Worm (Caenorhabditis elegans) whole organism, late embryonic: ENCODE results near the gene pals-30.

ENCODE experiments used
- ahr-1 ChIP-seq: sonication (generic microtip); optimal IDR thresholded peaks from 2 replicates; lab custom pipeline; 2016; ENCODE audit warnings: missing genetic modification characterization, missing compliant biosample characterization
- ama-1 ChIP-seq: fragments of 150-350 bp; optimal IDR thresholded peaks from 2 replicates; lab custom pipeline; 2014
- ets-4 ChIP-seq: sonication (generic microtip); optimal IDR thresholded peaks from 2 replicates; lab custom pipeline; 2016; ENCODE audit warnings: missing genetic modification characterization, missing compliant biosample characterization
- fkh-10 ChIP-seq: fragments of 150-350 bp; optimal IDR thresholded peaks from 2 replicates; lab custom pipeline; 2014; ENCODE audit warnings: missing biosample characterization, missing genetic modification reagents, missing genetic modification characterization
- fkh-6 ChIP-seq: sonication (generic microtip); optimal IDR thresholded peaks from 2 replicates; lab custom pipeline; 2016; ENCODE audit warnings: missing genetic modification characterization, missing compliant biosample characterization
- hlh-8 ChIP-seq: sonication (generic microtip); optimal IDR thresholded peaks from 2 replicates; lab custom pipeline; 2016; ENCODE audit warnings: missing genotype, missing genetic modification characterization, missing compliant biosample characterization
- lin-11 ChIP-seq: fragments of 200-800 bp; sonication (Bioruptor generic); optimal IDR thresholded peaks from 2 replicates; lab custom pipeline; 2018; ENCODE audit warnings: mild to moderate bottlenecking, missing genetic modification characterization, missing compliant biosample characterization

ce11 chrIV:14528718-14529117 is 23.1 kb downstream of the pals-30 start, which contains the start of gene T27E7.3:
- TF ChIP-seq hlh-8 (tag; lab: Kevin White, UChicago) (no peak), lin-11 (tag; lab: Kevin White, UChicago) (no peak), ets-4 (tag; lab: Kevin White, UChicago) (no peak), fkh-6 (no peak), ahr-1 (no peak), ama-1 (lab: Kevin White, UChicago) (no peak), fkh-10 (no peak)
